Worm (Caenorhabditis elegans) whole organism, young adult: ENCODE results near the gene ubc-17.

ENCODE experiments used
- B0019.2 ChIP-seq: fragments of 200-800 bp; sonication (Bioruptor generic); conservative IDR thresholded peaks from 2 replicates; pipeline ENCODE4 v1.3.6; 2022; ENCODE audit warnings: missing genetic modification reagents, missing genetic modification characterization, missing compliant biosample characterization
- C06A6.2 ChIP-seq: fragments of 200-800 bp; sonication (Bioruptor generic); conservative IDR thresholded peaks from 2 replicates; pipeline ENCODE4 v1.3.6; 2022; ENCODE audit warnings: missing genetic modification characterization, missing compliant biosample characterization
- C17E4.6 ChIP-seq: fragments of 200-800 bp; sonication (Bioruptor generic); IDR thresholded peaks from 2 replicates; pipeline ENCODE4 v1.3.6; 2022; ENCODE audit warnings: missing genetic modification reagents, missing genetic modification characterization, missing compliant biosample characterization
- F10E7.11 ChIP-seq: sonication (generic microtip); optimal IDR thresholded peaks from 2 replicates; lab custom pipeline; 2017; ENCODE audit warnings: mild to moderate bottlenecking, missing genetic modification characterization, moderate library complexity, missing compliant biosample characterization
- F22D6.2 ChIP-seq: sonication (generic microtip); optimal IDR thresholded peaks from 2 replicates; lab custom pipeline; 2016; ENCODE audit warnings: mild to moderate bottlenecking, missing genetic modification characterization, missing compliant biosample characterization
- F23B12.7 ChIP-seq: sonication (generic microtip); optimal IDR thresholded peaks from 2 replicates; lab custom pipeline; 2017; ENCODE audit warnings: missing genetic modification characterization, mild to moderate bottlenecking, missing compliant biosample characterization, antibody characterized with exemption, moderate library complexity; ENCODE audit not compliant: insufficient read depth
- F33H1.4 ChIP-seq: fragments of 200-800 bp; sonication (Bioruptor generic); IDR thresholded peaks from 2 replicates; pipeline ENCODE4 v1.3.6; 2022; ENCODE audit warnings: missing genetic modification reagents, missing genetic modification characterization, missing compliant biosample characterization
- F57C9.4 ChIP-seq: sonication (generic microtip); optimal IDR thresholded peaks from 2 replicates; lab custom pipeline; 2017; ENCODE audit warnings: mild to moderate bottlenecking, missing genetic modification characterization, missing compliant biosample characterization
- K12H6.12 ChIP-seq: fragments of 200-800 bp; sonication (Bioruptor generic); optimal IDR thresholded peaks from 2 replicates; lab custom pipeline; 2018; ENCODE audit warnings: mild to moderate bottlenecking, missing genetic modification characterization, missing compliant biosample characterization
- T07F8.4 ChIP-seq: sonication (generic microtip); optimal IDR thresholded peaks from 2 replicates; lab custom pipeline; 2016; ENCODE audit warnings: mild to moderate bottlenecking, missing genetic modification characterization, moderate library complexity, missing compliant biosample characterization
- T26A5.8 ChIP-seq: sonication (generic microtip); optimal IDR thresholded peaks from 2 replicates; lab custom pipeline; 2016; ENCODE audit warnings: missing genetic modification characterization, missing compliant biosample characterization
- Y53G8AR.9 ChIP-seq: fragments of 200-800 bp; sonication (Bioruptor generic); conservative IDR thresholded peaks from 2 replicates; pipeline ENCODE4 v1.3.6; 2022; ENCODE audit warnings: missing genetic modification reagents, missing genetic modification characterization, missing compliant biosample characterization
- Y79H2A.3 ChIP-seq: fragments of 200-800 bp; sonication (Bioruptor generic); conservative IDR thresholded peaks from 2 replicates; pipeline ENCODE4 v1.3.6; 2022; ENCODE audit warnings: missing genetic modification reagents, missing genetic modification characterization, missing compliant biosample characterization
- ama-1 ChIP-seq, 3 experiments: fragments of 150-350 bp in 1 of 3; sonication (generic microtip) in 2 of 3; optimal IDR thresholded peaks; 2 replicates each; lab custom pipeline; 2014 to 2018; ENCODE audit warnings: missing biosample characterization in 2 of 3, missing genetic modification characterization in 2 of 3, missing genetic modification reagents in 2 of 3
- aptf-2 ChIP-seq: fragments of 200-800 bp; sonication (Bioruptor generic); conservative IDR thresholded peaks from 2 replicates; pipeline ENCODE4 v1.3.6; 2022; ENCODE audit warnings: missing genetic modification reagents, missing genetic modification characterization, missing compliant biosample characterization
- atf-7 ChIP-seq: sonication (generic microtip); optimal IDR thresholded peaks from 2 replicates; lab custom pipeline; 2017; ENCODE audit warnings: mild to moderate bottlenecking, missing genetic modification characterization, missing compliant biosample characterization
- athp-1 ChIP-seq: sonication (generic microtip); optimal IDR thresholded peaks from 2 replicates; lab custom pipeline; 2017; ENCODE audit warnings: mild to moderate bottlenecking, missing genetic modification characterization, missing compliant biosample characterization
- attf-5 ChIP-seq: fragments of 200-800 bp; sonication (Bioruptor generic); optimal IDR thresholded peaks from 2 replicates; lab custom pipeline; 2018; ENCODE audit warnings: mild to moderate bottlenecking, missing genetic modification characterization, missing compliant biosample characterization
- bed-2 ChIP-seq: fragments of 200-800 bp; sonication (Bioruptor generic); IDR thresholded peaks from 2 replicates; pipeline ENCODE4 v1.3.6; 2022; ENCODE audit warnings: missing genetic modification reagents, missing genetic modification characterization, missing compliant biosample characterization
- ceh-79 ChIP-seq: sonication (generic microtip); optimal IDR thresholded peaks from 2 replicates; lab custom pipeline; 2017; ENCODE audit warnings: mild to moderate bottlenecking, missing genetic modification characterization, missing compliant biosample characterization
- dox-1 ChIP-seq: fragments of 200-800 bp; sonication (Bioruptor generic); IDR thresholded peaks from 2 replicates; pipeline ENCODE4 v1.3.6; 2022; ENCODE audit warnings: missing genetic modification reagents, missing genetic modification characterization, missing compliant biosample characterization
- dpl-1 ChIP-seq: fragments of 150-350 bp; optimal IDR thresholded peaks from 2 replicates; lab custom pipeline; 2014; ENCODE audit warnings: missing biosample characterization, missing genetic modification reagents, missing genetic modification characterization
- egl-18 ChIP-seq: fragments of 200-800 bp; sonication (Bioruptor generic); IDR thresholded peaks from 2 replicates; pipeline ENCODE4 v1.3.6; 2022; ENCODE audit warnings: missing genetic modification reagents, missing genetic modification characterization, missing compliant biosample characterization
- egrh-3 ChIP-seq: fragments of 200-800 bp; sonication (Bioruptor generic); IDR thresholded peaks from 2 replicates; pipeline ENCODE4 v1.3.6; 2022; ENCODE audit warnings: missing genetic modification reagents, missing genetic modification characterization, missing compliant biosample characterization
- hlh-12 ChIP-seq: sonication (generic microtip); optimal IDR thresholded peaks from 2 replicates; lab custom pipeline; 2016; ENCODE audit warnings: missing genetic modification characterization, missing compliant biosample characterization
- lin-26 ChIP-seq: fragments of 200-800 bp; sonication (Bioruptor generic); IDR thresholded peaks from 2 replicates; pipeline ENCODE4 v1.3.6; 2022; ENCODE audit warnings: missing genetic modification reagents, missing genetic modification characterization, missing compliant biosample characterization
- madf-3 ChIP-seq: fragments of 200-800 bp; sonication (Bioruptor generic); IDR thresholded peaks from 2 replicates; pipeline ENCODE4 v1.3.6; 2022; ENCODE audit warnings: missing genetic modification reagents, missing genetic modification characterization, missing compliant biosample characterization
- madf-6 ChIP-seq: fragments of 200-800 bp; sonication (Bioruptor generic); IDR thresholded peaks from 2 replicates; pipeline ENCODE4 v1.3.6; 2022; ENCODE audit warnings: missing genetic modification reagents, missing genetic modification characterization, missing compliant biosample characterization
- madf-8 ChIP-seq: fragments of 200-800 bp; sonication (Bioruptor generic); conservative IDR thresholded peaks from 2 replicates; pipeline ENCODE4 v1.3.6; 2022; ENCODE audit warnings: missing genetic modification reagents, missing genetic modification characterization, missing compliant biosample characterization
- mcd-1 ChIP-seq: fragments of 200-800 bp; sonication (Bioruptor generic); IDR thresholded peaks from 2 replicates; pipeline ENCODE4 v1.3.6; 2022; ENCODE audit warnings: missing genetic modification reagents, missing genetic modification characterization, missing compliant biosample characterization
- mel-28 ChIP-seq: sonication (generic microtip); optimal IDR thresholded peaks from 2 replicates; lab custom pipeline; 2016; ENCODE audit warnings: borderline replicate concordance, mild to moderate bottlenecking, missing genetic modification characterization, missing compliant biosample characterization
- mes-4 ChIP-seq: sonication (generic microtip); optimal IDR thresholded peaks from 2 replicates; lab custom pipeline; 2016; ENCODE audit warnings: missing genotype, missing genetic modification characterization, missing compliant biosample characterization
- mxl-1 ChIP-seq: sonication (generic microtip); optimal IDR thresholded peaks from 2 replicates; lab custom pipeline; 2016; ENCODE audit warnings: missing genetic modification characterization, missing compliant biosample characterization
- rcor-1 ChIP-seq: fragments of 200-800 bp; sonication (Bioruptor generic); IDR thresholded peaks from 2 replicates; pipeline ENCODE4 v1.3.6; 2022; ENCODE audit warnings: missing genetic modification reagents, missing genetic modification characterization, missing compliant biosample characterization
- rec-8 ChIP-seq, 2 experiments: sonication (generic microtip); optimal IDR thresholded peaks; 2 replicates each; lab custom pipeline; 2016; ENCODE audit warnings: mild to moderate bottlenecking in 2 of 2, missing genetic modification characterization in 2 of 2, missing genetic modification reagents in 2 of 2, missing genotype in 2 of 2, missing biosample characterization in 1 of 2, missing compliant biosample characterization in 1 of 2, moderate library complexity in 1 of 2
- sea-2 ChIP-seq: fragments of 200-800 bp; sonication (Bioruptor generic); IDR thresholded peaks from 2 replicates; pipeline ENCODE4 v1.3.6; 2022; ENCODE audit warnings: missing genetic modification characterization, missing compliant biosample characterization
- somi-1 ChIP-seq: fragments of 200-800 bp; sonication (Bioruptor generic); optimal IDR thresholded peaks from 2 replicates; lab custom pipeline; 2018; ENCODE audit warnings: mild to moderate bottlenecking, missing genetic modification characterization, missing compliant biosample characterization
- sptf-2 ChIP-seq: fragments of 200-800 bp; sonication (Bioruptor generic); optimal IDR thresholded peaks from 2 replicates; lab custom pipeline; 2018; ENCODE audit warnings: mild to moderate bottlenecking, missing genetic modification characterization, missing compliant biosample characterization
- tbp1 ChIP-seq: fragments of 200-800 bp; sonication (Bioruptor generic); optimal IDR thresholded peaks from 2 replicates; lab custom pipeline; 2018; ENCODE audit warnings: mild to moderate bottlenecking, missing genetic modification characterization, missing compliant biosample characterization
- ztf-18 ChIP-seq: sonication (generic microtip); optimal IDR thresholded peaks from 2 replicates; lab custom pipeline; 2016; ENCODE audit warnings: missing genotype, mild to moderate bottlenecking, missing genetic modification characterization, missing compliant biosample characterization
- ztf-22 ChIP-seq: fragments of 200-800 bp; sonication (Bioruptor generic); optimal IDR thresholded peaks from 2 replicates; lab custom pipeline; 2018; ENCODE audit warnings: mild to moderate bottlenecking, missing genetic modification characterization, moderate library complexity, missing compliant biosample characterization
- ztf-3 ChIP-seq: fragments of 200-800 bp; sonication (Bioruptor generic); optimal IDR thresholded peaks from 2 replicates; lab custom pipeline; 2018; ENCODE audit warnings: mild to moderate bottlenecking, missing genetic modification characterization, missing compliant biosample characterization
- ztf-6 ChIP-seq: fragments of 200-800 bp; sonication (Bioruptor generic); IDR thresholded peaks from 2 replicates; pipeline ENCODE4 v1.3.6; 2022; ENCODE audit warnings: missing genetic modification reagents, missing genetic modification characterization, missing compliant biosample characterization

Gene ubc-17

ce11 chrX:7068400-7068799, 18.0 kb downstream of the ubc-17 start, which contains the start of gene pdi-6 (continued):
- TF ChIP-seq mcd-1 (GFP tag; lab: Robert Waterston, UW) (peak; percentile 98), madf-3 (GFP tag; lab: Robert Waterston, UW) (0 out of 2 replicates have a peak, but pooled peaks have one; percentile 30), Y53G8AR.9 (peak; percentile 71), ztf-3 (GFP tag; lab: Kevin White, UChicago) (no peak), T26A5.8 (tag; lab: Kevin White, UChicago) (no peak), mel-28 (tag; lab: Kevin White, UChicago) (no peak), ama-1 (optimal IDR thresholded peaks at IDR 0.05; lab: Kevin White, UChicago) (no peak), ama-1 (GFP tag; optimal IDR thresholded peaks at IDR 0.05; lab: Kevin White, UChicago) (no peak), aptf-2 (GFP tag; lab: Robert Waterston, UW) (no peak), T07F8.4 (no peak), mes-4 (tag; lab: Kevin White, UChicago) (no peak), hlh-12 (no peak), rcor-1 (GFP tag; lab: Robert Waterston, UW) (peak; percentile 43; the same call in 1 of the 2 replicates), bed-2 (0 out of 2 replicates have a peak, but pooled peaks have one; percentile 16), sptf-2 (peak; percentile 43), madf-8 (GFP tag; lab: Robert Waterston, UW) (no peak), egl-18 (GFP tag; lab: Robert Waterston, UW) (no peak), dpl-1 (GFP tag; lab: Kevin White, UChicago) (peak; percentile 11), madf-6 (GFP tag; lab: Robert Waterston, UW) (no peak), rec-8 (tag; optimal IDR thresholded peaks at IDR 0.05; lab: Kevin White, UChicago) (no peak), ceh-79 (tag; lab: Kevin White, UChicago) (no peak), atf-7 (peak; percentile 52), C06A6.2 (GFP tag; lab: Robert Waterston, UW) (peak; percentile 68), F10E7.11 (no peak), lin-26 (GFP tag; lab: Robert Waterston, UW) (0 out of 2 replicates have a peak, but pooled peaks have one; percentile 22), dox-1 (GFP tag; lab: Robert Waterston, UW) (peak; percentile 95; the same call in 1 of the 2 replicates), attf-5 (GFP tag; lab: Kevin White, UChicago) (peak; percentile 92), F33H1.4 (peak; percentile 16; the same call in 1 of the 2 replicates), F57C9.4 (tag; lab: Kevin White, UChicago) (no peak), mxl-1 (tag; lab: Kevin White, UChicago) (no peak), Y79H2A.3 (no peak)
- TF ChIP-seq, all 124 proteins: peak for 53

- TF ChIP-seq somi-1 (GFP tag; lab: Kevin White, UChicago) (no peak), athp-1 (no peak), attf-5 (GFP tag; lab: Kevin White, UChicago) (no peak), ztf-6 (GFP tag; lab: Robert Waterston, UW) (no peak), egrh-3 (GFP tag; lab: Robert Waterston, UW) (no peak), rcor-1 (GFP tag; lab: Robert Waterston, UW) (no peak), sea-2 (GFP tag; lab: Robert Waterston, UW) (no peak), ztf-22 (GFP tag; lab: Kevin White, UChicago) (no peak), B0019.2 (GFP tag; lab: Robert Waterston, UW) (no peak), aptf-2 (GFP tag; lab: Robert Waterston, UW) (no peak), dox-1 (GFP tag; lab: Robert Waterston, UW) (no peak), K12H6.12 (tag; lab: Kevin White, UChicago) (no peak), C17E4.6 (no peak), F22D6.2 (no peak), tbp1 (GFP tag; lab: Kevin White, UChicago) (no peak), ztf-18 (tag; lab: Kevin White, UChicago) (no peak), F23B12.7 (no peak), mes-4 (tag; lab: Kevin White, UChicago) (no peak)
Observed at ce11 chrX:7075250-7075649, 24.9 kb downstream of the ubc-17 start, which contains the start of gene B0403.6. TSS of gene B0403.6 (minus strand) at chrX:7075350.
